Fruit fly (Drosophila melanogaster) whole organism, embryonic: Measurements from ENCODE around the gene fal.

Source experiments
- Atf-2 ChIP-seq: fragments of 200-800 bp; sonication (Bioruptor generic); optimal IDR thresholded peaks from 2 replicates; lab custom pipeline; 2016; ENCODE audit warnings: missing biosample characterization, missing genetic modification characterization
- CG10959 ChIP-seq: fragments of 200-800 bp; sonication (Bioruptor generic); IDR thresholded peaks from 2 replicates; pipeline ENCODE4 v1.3.6; 2022; ENCODE audit warnings: missing biosample characterization, missing genetic modification characterization
- CG11085 ChIP-seq: fragments of 200-800 bp; sonication (Bioruptor generic); IDR thresholded peaks from 2 replicates; pipeline ENCODE4 v1.3.6; 2022; ENCODE audit warnings: missing biosample characterization, missing genetic modification characterization
- CG12659 ChIP-seq: fragments of 200-800 bp; sonication (Bioruptor generic); optimal IDR thresholded peaks from 3 replicates; lab custom pipeline; 2017; ENCODE audit warnings: mild to moderate bottlenecking, missing biosample characterization, missing genetic modification reagents, missing genetic modification characterization
- CG13624 ChIP-seq: fragments of 200-800 bp; sonication (Bioruptor generic); optimal IDR thresholded peaks from 2 replicates; lab custom pipeline; 2016; ENCODE audit warnings: missing biosample characterization, missing genetic modification characterization
- CG15479 ChIP-seq: fragments of 200-800 bp; sonication (Bioruptor generic); optimal IDR thresholded peaks from 3 replicates; lab custom pipeline; 2019; ENCODE audit warnings: missing biosample characterization, mild to moderate bottlenecking, missing genetic modification characterization, moderate library complexity
- CG17385 ChIP-seq: fragments of 200-800 bp; sonication (Bioruptor generic); optimal IDR thresholded peaks from 3 replicates; lab custom pipeline; 2018; ENCODE audit warnings: missing biosample characterization, mild to moderate bottlenecking, missing genetic modification characterization
- CG17612 ChIP-seq: fragments of 200-800 bp; sonication (Bioruptor generic); IDR thresholded peaks from 2 replicates; pipeline ENCODE4 v1.3.6; 2022; ENCODE audit warnings: missing biosample characterization, missing genetic modification characterization
- CG17829 ChIP-seq: fragments of 200-800 bp; optimal IDR thresholded peaks from 2 replicates; lab custom pipeline; 2019; ENCODE audit warnings: missing biosample characterization, mild to moderate bottlenecking, missing genetic modification characterization, moderate library complexity
- CG2116 ChIP-seq: fragments of 200-800 bp; sonication (Bioruptor generic); optimal IDR thresholded peaks from 3 replicates; lab custom pipeline; 2018; ENCODE audit warnings: missing biosample characterization, mild to moderate bottlenecking, missing genetic modification characterization
- CG30431 ChIP-seq: fragments of 200-800 bp; sonication (Bioruptor generic); optimal IDR thresholded peaks from 2 replicates; lab custom pipeline; 2017; ENCODE audit warnings: missing biosample characterization, missing genetic modification characterization
- CG32767 ChIP-seq: fragments of 200-800 bp; sonication (Bioruptor generic); IDR thresholded peaks from 2 replicates; pipeline ENCODE4 v1.3.6; 2022; ENCODE audit warnings: missing biosample characterization, missing genetic modification characterization
- CG3407 ChIP-seq: fragments of 200-800 bp; sonication (Bioruptor generic); optimal IDR thresholded peaks from 2 replicates; lab custom pipeline; 2018; ENCODE audit warnings: missing biosample characterization, mild to moderate bottlenecking, missing genetic modification characterization
- CG34422 ChIP-seq: fragments of 200-800 bp; sonication (Bioruptor generic); IDR thresholded peaks from 3 replicates; pipeline ENCODE4 v1.3.6; 2022; ENCODE audit warnings: missing biosample characterization, missing genetic modification characterization
- CG6854 ChIP-seq: fragments of 200-800 bp; sonication (Bioruptor generic); optimal IDR thresholded peaks from 3 replicates; lab custom pipeline; 2017; ENCODE audit warnings: missing biosample characterization, mild to moderate bottlenecking, missing genetic modification characterization
- CG7839 ChIP-seq: fragments of 200-800 bp; sonication (Bioruptor generic); optimal IDR thresholded peaks from 3 replicates; lab custom pipeline; 2018; ENCODE audit warnings: missing biosample characterization, mild to moderate bottlenecking, missing genetic modification characterization, moderate library complexity
- CG8388 ChIP-seq: fragments of 200-800 bp; sonication (Bioruptor generic); optimal IDR thresholded peaks from 2 replicates; lab custom pipeline; 2019; ENCODE audit warnings: missing biosample characterization, mild to moderate bottlenecking, missing genetic modification characterization, moderate library complexity
- CkIIα-i1 ChIP-seq: fragments of 200-800 bp; sonication (Bioruptor generic); IDR thresholded peaks from 2 replicates; pipeline ENCODE4 v1.3.6; 2022; ENCODE audit warnings: missing biosample characterization, missing genetic modification characterization
- Deaf1 ChIP-seq: fragments of 200-800 bp; optimal IDR thresholded peaks from 3 replicates; lab custom pipeline; 2019; ENCODE audit warnings: missing biosample characterization, mild to moderate bottlenecking, missing genetic modification characterization, moderate library complexity
- Elba2 ChIP-seq: fragments of 200-800 bp; sonication (Bioruptor generic); optimal IDR thresholded peaks from 3 replicates; lab custom pipeline; 2016; ENCODE audit warnings: missing biosample characterization, missing genetic modification characterization
- HLH4C ChIP-seq: fragments of 200-800 bp; sonication (Bioruptor generic); IDR thresholded peaks from 3 replicates; pipeline ENCODE4 v1.3.6; 2022; ENCODE audit warnings: missing biosample characterization, missing genetic modification characterization; ENCODE audit not compliant: partially characterized antibody
- Hr51 ChIP-seq, 2 experiments: fragments of 200-800 bp; sonication (Bioruptor generic); optimal IDR thresholded peaks; 2 replicates in 1 of 2; 3 replicates in 1 of 2; lab custom pipeline; 2016 to 2018; ENCODE audit warnings: missing biosample characterization in 2 of 2, missing genetic modification characterization in 2 of 2, mild to moderate bottlenecking in 1 of 2, moderate library complexity in 1 of 2
- Kr ChIP-seq: fragments of 200-800 bp; sonication (Bioruptor generic); optimal IDR thresholded peaks from 2 replicates; lab custom pipeline; 2017; ENCODE audit warnings: missing biosample characterization, mild to moderate bottlenecking, missing genetic modification characterization
- NC2α ChIP-seq: fragments of 200-800 bp; sonication (Bioruptor generic); optimal IDR thresholded peaks from 2 replicates; lab custom pipeline; 2016; ENCODE audit warnings: missing biosample characterization, missing genetic modification characterization
- Optix ChIP-seq: fragments of 200-800 bp; sonication (Bioruptor generic); IDR thresholded peaks from 3 replicates; pipeline ENCODE4 v1.3.6; 2022; ENCODE audit warnings: missing biosample characterization, missing genetic modification characterization
- Pdp1 ChIP-seq, 2 experiments: fragments of 200-800 bp; sonication (Bioruptor generic); optimal IDR thresholded peaks; 3 replicates each; lab custom pipeline; 2016; ENCODE audit warnings: missing biosample characterization in 2 of 2, missing genetic modification characterization in 2 of 2, mild to moderate bottlenecking in 1 of 2, moderate library complexity in 1 of 2
- Rfx ChIP-seq: fragments of 200-800 bp; sonication (Bioruptor generic); IDR thresholded peaks from 2 replicates; pipeline ENCODE4 v1.3.6; 2022; ENCODE audit warnings: missing biosample characterization, missing genetic modification characterization
- Tbp ChIP-seq: fragments of >200 bp; optimal IDR thresholded peaks from 2 replicates; lab custom pipeline; 2018; ENCODE audit warnings: missing biosample characterization, missing genetic modification characterization
- Vsx1 ChIP-seq: fragments of 200-800 bp; sonication (Bioruptor generic); optimal IDR thresholded peaks from 2 replicates; lab custom pipeline; 2017; ENCODE audit warnings: missing biosample characterization, mild to moderate bottlenecking, missing genetic modification characterization, missing genetic modification reagents
- YL-1 ChIP-seq: fragments of 200-800 bp; sonication (Bioruptor generic); optimal IDR thresholded peaks from 3 replicates; lab custom pipeline; 2017; ENCODE audit warnings: missing biosample characterization, mild to moderate bottlenecking, missing genetic modification characterization
- ase ChIP-seq: fragments of 200-800 bp; sonication (Bioruptor generic); IDR thresholded peaks from 3 replicates; pipeline ENCODE4 v1.3.6; 2022; ENCODE audit warnings: missing biosample characterization, missing genetic modification characterization
- bigmax ChIP-seq: fragments of 200-800 bp; sonication (Bioruptor generic); optimal IDR thresholded peaks from 2 replicates; lab custom pipeline; 2018; ENCODE audit warnings: missing biosample characterization, mild to moderate bottlenecking, missing genetic modification characterization
- cg ChIP-seq: fragments of 200-800 bp; sonication (Bioruptor generic); optimal IDR thresholded peaks from 3 replicates; lab custom pipeline; 2019; ENCODE audit warnings: missing biosample characterization, mild to moderate bottlenecking, missing genetic modification characterization, moderate library complexity
- eyg ChIP-seq: fragments of 200-800 bp; sonication (Bioruptor generic); optimal IDR thresholded peaks from 3 replicates; lab custom pipeline; 2016; ENCODE audit warnings: missing biosample characterization, missing genetic modification characterization
- gce ChIP-seq: fragments of 200-800 bp; sonication (Bioruptor generic); IDR thresholded peaks from 3 replicates; pipeline ENCODE4 v1.3.6; 2022; ENCODE audit warnings: missing biosample characterization, missing genetic modification characterization
- gem ChIP-seq: fragments of 200-800 bp; sonication (Bioruptor generic); optimal IDR thresholded peaks from 2 replicates; lab custom pipeline; 2019; ENCODE audit warnings: missing biosample characterization, mild to moderate bottlenecking, missing genetic modification characterization, moderate library complexity
- gfzf ChIP-seq: fragments of 200-800 bp; sonication (Bioruptor generic); optimal IDR thresholded peaks from 2 replicates; lab custom pipeline; 2016; ENCODE audit warnings: missing biosample characterization, mild to moderate bottlenecking, missing genetic modification characterization, moderate library complexity
- gro ChIP-seq: fragments of 200-800 bp; sonication (Bioruptor generic); optimal IDR thresholded peaks from 2 replicates; lab custom pipeline; 2016; ENCODE audit warnings: missing biosample characterization, missing genetic modification characterization
- lov ChIP-seq, 2 experiments: fragments of 200-800 bp in 1 of 2; fragments of >200 bp in 1 of 2; sonication (Bioruptor generic) in 1 of 2; IDR thresholded peaks in 1 of 2; optimal IDR thresholded peaks in 1 of 2; 2 replicates in 1 of 2; 3 replicates in 1 of 2; pipeline versions ENCODE4 v1.3.6 to Lab custom; 2017 to 2022; ENCODE audit warnings: missing biosample characterization in 1 of 2, missing genetic modification characterization in 1 of 2
- pho ChIP-seq: fragments of 200-800 bp; sonication (Bioruptor generic); optimal IDR thresholded peaks from 2 replicates; lab custom pipeline; 2016; ENCODE audit warnings: missing biosample characterization, missing genetic modification characterization
- pita ChIP-seq: fragments of 200-800 bp; sonication (Bioruptor generic); optimal IDR thresholded peaks from 2 replicates; lab custom pipeline; 2017; ENCODE audit warnings: missing biosample characterization, mild to moderate bottlenecking, missing genetic modification characterization
- pnt ChIP-seq: fragments of 200-800 bp; sonication (Bioruptor generic); optimal IDR thresholded peaks from 3 replicates; lab custom pipeline; 2016; ENCODE audit warnings: missing biosample characterization, missing genetic modification characterization
- prd ChIP-seq, 3 experiments: fragments of >200 bp in 2 of 3; fragments of 200-800 bp in 1 of 3; sonication (Bioruptor generic) in 1 of 3; optimal IDR thresholded peaks in 2 of 3; IDR thresholded peaks in 1 of 3; 2 replicates in 2 of 3; 3 replicates in 1 of 3; pipeline versions ENCODE4 v1.3.6 to Lab custom; 2017 to 2022; ENCODE audit warnings: missing biosample characterization in 1 of 3, missing genetic modification characterization in 1 of 3
- repo ChIP-seq: fragments of 200-800 bp; sonication (Bioruptor generic); optimal IDR thresholded peaks from 2 replicates; lab custom pipeline; 2016; ENCODE audit warnings: missing biosample characterization, missing genetic modification characterization
- row ChIP-seq: fragments of 200-800 bp; sonication (Bioruptor generic); IDR thresholded peaks from 3 replicates; pipeline ENCODE4 v1.3.6; 2022; ENCODE audit warnings: missing biosample characterization, missing genetic modification characterization
- salm ChIP-seq: fragments of 200-800 bp; sonication (Bioruptor generic); optimal IDR thresholded peaks from 2 replicates; lab custom pipeline; 2018; ENCODE audit warnings: missing biosample characterization, mild to moderate bottlenecking, missing genetic modification characterization
- slp2 ChIP-seq: fragments of 200-800 bp; sonication (Bioruptor generic); optimal IDR thresholded peaks from 2 replicates; lab custom pipeline; 2016; ENCODE audit warnings: missing biosample characterization, missing genetic modification characterization
- sob ChIP-seq: fragments of 200-800 bp; sonication (Bioruptor generic); IDR thresholded peaks from 2 replicates; pipeline ENCODE4 v1.3.6; 2022; ENCODE audit warnings: missing biosample characterization, missing genetic modification characterization
- sug ChIP-seq: fragments of 200-800 bp; optimal IDR thresholded peaks from 2 replicates; lab custom pipeline; 2019; ENCODE audit warnings: missing biosample characterization, mild to moderate bottlenecking, missing genetic modification characterization, moderate library complexity
- zen ChIP-seq: fragments of 200-800 bp; sonication (Bioruptor generic); optimal IDR thresholded peaks from 3 replicates; lab custom pipeline; 2018; ENCODE audit warnings: missing biosample characterization, mild to moderate bottlenecking, missing genetic modification characterization, moderate library complexity

The fal gene

DNA sequence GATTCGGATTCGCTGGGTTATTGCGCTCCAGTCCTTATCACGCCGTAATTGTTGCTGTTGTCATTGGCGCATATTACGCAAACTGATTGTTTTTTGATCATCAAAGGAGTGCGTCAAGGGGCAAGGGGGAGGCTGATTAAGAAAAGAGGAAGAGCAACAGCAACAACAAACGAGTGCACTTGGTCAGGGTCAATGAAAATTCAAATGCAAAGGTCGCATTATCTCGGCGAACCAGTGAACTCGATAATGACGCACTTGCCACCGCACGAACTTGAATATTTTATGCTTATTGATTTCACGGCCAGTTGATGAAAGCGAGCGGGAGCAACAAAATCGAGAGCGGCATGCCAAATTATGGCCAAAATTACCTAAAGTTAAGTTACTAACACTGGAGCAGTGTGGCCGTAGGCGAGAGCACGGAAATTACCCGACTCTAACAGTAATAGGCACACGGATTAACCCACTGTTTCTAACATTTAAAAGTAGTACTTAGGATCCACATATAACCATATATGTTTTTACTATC lies 34.0 kb upstream of the fal start, which contains the start of gene nes (continued):
- TF ChIP-seq cg (GFP tag; lab: Kevin White, UChicago) (no peak), Vsx1 (GFP tag; lab: Kevin White, UChicago) (no peak), CG7839 (tag; lab: Kevin White, UChicago) (no peak), CG2116 (no peak), zen (tag; lab: Kevin White, UChicago) (no peak), Optix (GFP tag; lab: Robert Waterston, UW) (no peak), CG11085 (no peak), Kr (no peak), pho (GFP tag; lab: Kevin White, UChicago) (no peak), repo (GFP tag; lab: Kevin White, UChicago) (no peak), lov (optimal IDR thresholded peaks at IDR 0.05; lab: Kevin White, UChicago) (no peak), lov (GFP tag; IDR thresholded peaks at IDR 0.05; lab: Robert Waterston, UW) (no peak), Atf-2 (GFP tag; lab: Kevin White, UChicago) (no peak), gfzf (peak; percentile 71), eyg (GFP tag; lab: Kevin White, UChicago) (no peak), CG15479 (GFP tag; lab: Kevin White, UChicago) (no peak), Deaf1 (tag; lab: Kevin White, UChicago) (no peak), HLH4C (peak; percentile 27; the same call in 1 of the 3 replicates), row (GFP tag; lab: Robert Waterston, UW) (peak; percentile 81), pita (GFP tag; lab: Kevin White, UChicago) (no peak), CG12659 (GFP tag; lab: Kevin White, UChicago) (peak; percentile 30), CG34422 (peak; percentile 8; the same call in 1 of the 3 replicates), CkIIα-i1 (no peak), gem (peak; percentile 7), Tbp (GFP tag; lab: Kevin White, UChicago) (no peak), slp2 (GFP tag; lab: Kevin White, UChicago) (no peak), YL-1 (GFP tag; lab: Kevin White, UChicago) (peak; percentile 7), Rfx (0 out of 2 replicates have a peak, but pooled peaks have one; percentile 10), CG32767 (GFP tag; lab: Robert Waterston, UW) (no peak), Pdp1 (GFP tag; optimal IDR thresholded peaks at IDR 0.05; lab: Kevin White, UChicago) (peak in 1 of 2 experiments; percentile 96), gce (GFP tag; lab: Robert Waterston, UW) (no peak), pnt (no peak), Hr51 (GFP tag; optimal IDR thresholded peaks at IDR 0.05; lab: Kevin White, UChicago) (no peak), Elba2 (no peak), CG30431 (GFP tag; lab: Kevin White, UChicago) (no peak), bigmax (GFP tag; lab: Kevin White, UChicago) (no peak), CG17385 (GFP tag; lab: Kevin White, UChicago) (peak; percentile 87), salm (tag; lab: Kevin White, UChicago) (no peak), CG6854 (peak; percentile 15), CG17612 (GFP tag; lab: Robert Waterston, UW) (no peak), CG13624 (peak; percentile 1), sug (tag; lab: Kevin White, UChicago) (peak; percentile 33), prd (optimal IDR thresholded peaks at IDR 0.05; lab: Kevin White, UChicago) (no peak), prd (GFP tag; IDR thresholded peaks at IDR 0.05; lab: Robert Waterston, UW) (no peak), CG3407 (no peak), gro (no peak), CG8388 (GFP tag; lab: Kevin White, UChicago) (no peak), CG17829 (tag; lab: Kevin White, UChicago) (no peak), CG10959 (GFP tag; lab: Robert Waterston, UW) (no peak), NC2α (no peak), ase (no peak), sob (GFP tag; lab: Robert Waterston, UW) (peak; percentile 46; the same call in 1 of the 2 replicates)
